Worm (Caenorhabditis elegans): ENCODE measurements around the gene F55G7.3.
A peak's percentile ranks its signal among the peaks of the same experiment; 100 is the strongest.

Gene F55G7.3

ce11 chrX:11962050-11962788 lies 20.4 kb upstream of the F55G7.3 start (continued):
- TF ChIP-seq ZK546.5 (tag; optimal IDR thresholded peaks at IDR 0.05) (no peak), ZK337.2 (GFP tag; IDR thresholded peaks at IDR 0.05) (no peak), unc-62 (GFP tag; optimal IDR thresholded peaks at IDR 0.05 in 1 of 2) (no peak), unc-62 (tag; optimal IDR thresholded peaks at IDR 0.05) (no peak), php-3 (GFP tag; IDR thresholded peaks at IDR 0.05) (peak; percentile 91), ceh-20 (GFP tag; IDR thresholded peaks at IDR 0.05) (0 out of 2 replicates have a peak, but pooled peaks have one; percentile 38), lim-7 (GFP tag; IDR thresholded peaks at IDR 0.05) (no peak), zip-11 (GFP tag; IDR thresholded peaks at IDR 0.05) (no peak), nhr-28 (tag; optimal IDR thresholded peaks at IDR 0.05) (peak; percentile 96), aha-1 (tag) (peak; percentile 93), zfp-2 (tag; optimal IDR thresholded peaks at IDR 0.05) (no peak), ztf-7 (tag; optimal IDR thresholded peaks at IDR 0.05) (no peak), F37D6.2 (tag; optimal IDR thresholded peaks at IDR 0.05) (no peak), lir-3 (tag; optimal IDR thresholded peaks at IDR 0.05) (no peak), Y48G9A.11 (GFP tag; IDR thresholded peaks at IDR 0.05) (no peak), nhr-10 (tag; optimal IDR thresholded peaks at IDR 0.05) (no peak), ceh-28 (tag; optimal IDR thresholded peaks at IDR 0.05) (no peak), nhr-11 (tag; optimal IDR thresholded peaks at IDR 0.05) (no peak), rbr-2 (tag; optimal IDR thresholded peaks at IDR 0.05) (no peak), zip-2 (tag; optimal IDR thresholded peaks at IDR 0.05) (no peak), vab-7 (GFP tag; IDR thresholded peaks at IDR 0.05) (no peak), dmd-6 (GFP tag; IDR thresholded peaks at IDR 0.05) (peak; percentile 81), ceh-62 (tag; optimal IDR thresholded peaks at IDR 0.05) (no peak), spr-1 (tag; optimal IDR thresholded peaks at IDR 0.05) (no peak), nhr-42 (GFP tag; IDR thresholded peaks at IDR 0.05) (0 out of 2 replicates have a peak, but pooled peaks have one; percentile 16), ces-1 (GFP tag; optimal IDR thresholded peaks at IDR 0.05) (no peak), nhr-6 (tag; optimal IDR thresholded peaks at IDR 0.05) (no peak), dmd-8 (GFP tag; IDR thresholded peaks at IDR 0.05) (no peak), nhr-25 (tag; optimal IDR thresholded peaks at IDR 0.05; ENCODE audit: borderline replicate concordance, insufficient read depth) (no peak), dve-1 (tag; optimal IDR thresholded peaks at IDR 0.05; ENCODE audit: insufficient read depth) (peak; percentile 77), snpc-4 (tag; optimal IDR thresholded peaks at IDR 0.05) (no peak), nhr-237 (tag; optimal IDR thresholded peaks at IDR 0.05) (no peak), egl-43 (GFP tag; IDR thresholded peaks at IDR 0.05) (no peak), pha-4 (GFP tag; IDR thresholded peaks at IDR 0.05) (0 out of 2 replicates have a peak, but pooled peaks have one; percentile 9), pha-4 (tag; optimal IDR thresholded peaks at IDR 0.05) (no peak), daf-19 (GFP tag; conservative IDR thresholded peaks at IDR 0.05) (no peak), hlh-30 (tag; optimal IDR thresholded peaks at IDR 0.05; ENCODE audit: insufficient read depth) (no peak), mdt-29 (GFP tag; IDR thresholded peaks at IDR 0.05) (no peak), sdz-12 (GFP tag; optimal IDR thresholded peaks at IDR 0.05) (no peak), R02D3.7 (tag; optimal IDR thresholded peaks at IDR 0.05) (no peak), skn-1 (tag; optimal IDR thresholded peaks at IDR 0.05) (no peak), F49E8.2 (tag; optimal IDR thresholded peaks at IDR 0.05; ENCODE audit: borderline replicate concordance) (no peak), ztf-11 (tag; optimal IDR thresholded peaks at IDR 0.05) (no peak), ama-1 (optimal IDR thresholded peaks at IDR 0.05) (no peak), T26A8.4 (GFP tag; IDR thresholded peaks at IDR 0.05) (0 out of 2 replicates have a peak, but pooled peaks have one; percentile 46), dmd-9 (GFP tag; IDR thresholded peaks at IDR 0.05) (no peak), set-16 (GFP tag; IDR thresholded peaks at IDR 0.05) (no peak), duxl-1 (tag; optimal IDR thresholded peaks at IDR 0.05; ENCODE audit: poor library complexity) (no peak), Y105C5A.15 (GFP tag; IDR thresholded peaks at IDR 0.05) (no peak), F44E2.7 (GFP tag; IDR thresholded peaks at IDR 0.05) (no peak), daf-12 (tag; optimal IDR thresholded peaks at IDR 0.05) (no peak), F26F4.8 (GFP tag; conservative IDR thresholded peaks at IDR 0.05) (no peak)

All from whole organism, L4 larva.